Worm (Caenorhabditis elegans) whole organism, L4 larva: ENCODE measurements around the gene tiar-2.

Source experiments
- D1046.2 ChIP-seq: fragments of 200-800 bp; sonication (Bioruptor generic); IDR thresholded peaks from 2 replicates; pipeline ENCODE4 v1.3.6; 2022; ENCODE audit warnings: missing genetic modification characterization, missing compliant biosample characterization
- R02D3.7 ChIP-seq: fragments of 150-350 bp; sonication (generic microtip); optimal IDR thresholded peaks from 3 replicates; lab custom pipeline; 2014; ENCODE audit warnings: missing biosample characterization, missing genetic modification characterization
- T20F7.1 ChIP-seq: fragments of 200-800 bp; sonication (Bioruptor generic); optimal IDR thresholded peaks from 2 replicates; lab custom pipeline; 2018; ENCODE audit warnings: mild to moderate bottlenecking, missing genetic modification characterization, missing compliant biosample characterization
- T26A8.4 ChIP-seq: fragments of 200-800 bp; sonication (Bioruptor generic); IDR thresholded peaks from 2 replicates; pipeline ENCODE4 v1.3.6; 2022; ENCODE audit warnings: missing genetic modification characterization, missing compliant biosample characterization
- Y75B8A.6 ChIP-seq: fragments of 200-800 bp; sonication (Bioruptor generic); IDR thresholded peaks from 2 replicates; pipeline ENCODE4 v1.3.6; 2022; ENCODE audit warnings: missing genetic modification reagents, missing genetic modification characterization, missing compliant biosample characterization
- aly-2 ChIP-seq: sonication (generic microtip); optimal IDR thresholded peaks from 2 replicates; lab custom pipeline; 2018; ENCODE audit warnings: missing biosample characterization, missing genetic modification characterization
- arid-1 ChIP-seq: fragments of 200-800 bp; sonication (Bioruptor generic); conservative IDR thresholded peaks from 2 replicates; pipeline ENCODE4 v1.3.6; 2022; ENCODE audit warnings: missing genetic modification reagents, missing genetic modification characterization, missing compliant biosample characterization
- ceh-20 ChIP-seq: fragments of 200-800 bp; sonication (Bioruptor generic); IDR thresholded peaks from 2 replicates; pipeline ENCODE4 v1.3.6; 2022; ENCODE audit warnings: missing genetic modification reagents, missing genetic modification characterization, missing compliant biosample characterization
- ceh-82 ChIP-seq: sonication (generic microtip); optimal IDR thresholded peaks from 2 replicates; lab custom pipeline; 2017; ENCODE audit warnings: missing biosample characterization, missing genetic modification characterization
- ctbp-1 ChIP-seq: fragments of 200-800 bp; sonication (Bioruptor generic); IDR thresholded peaks from 2 replicates; pipeline ENCODE4 v1.3.6; 2022; ENCODE audit warnings: missing genetic modification reagents, missing genetic modification characterization, missing compliant biosample characterization
- daf-16 ChIP-seq, 3 experiments: sonication (generic microtip); optimal IDR thresholded peaks; 2 replicates each; lab custom pipeline; 2016 to 2017; ENCODE audit warnings: missing genetic modification characterization in 3 of 3, missing genetic modification reagents in 3 of 3, mild to moderate bottlenecking in 2 of 3, missing compliant biosample characterization in 2 of 3, missing biosample characterization in 1 of 3, moderate library complexity in 1 of 3
- dmd-8 ChIP-seq: fragments of 200-800 bp; sonication (Bioruptor generic); IDR thresholded peaks from 2 replicates; pipeline ENCODE4 v1.3.6; 2022; ENCODE audit warnings: missing genetic modification characterization, missing compliant biosample characterization
- dpl-1 ChIP-seq: fragments of 150-350 bp; optimal IDR thresholded peaks from 2 replicates; lab custom pipeline; 2014; ENCODE audit warnings: missing biosample characterization, missing genetic modification reagents, missing genetic modification characterization
- hlh-11 ChIP-seq: fragments of 200-800 bp; sonication (Bioruptor generic); optimal IDR thresholded peaks from 2 replicates; lab custom pipeline; 2018; ENCODE audit warnings: mild to moderate bottlenecking, missing genetic modification characterization, missing compliant biosample characterization
- hlh-30 ChIP-seq: sonication (generic microtip); optimal IDR thresholded peaks from 2 replicates; lab custom pipeline; 2017; ENCODE audit warnings: antibody characterized with exemption, mild to moderate bottlenecking, missing genetic modification characterization, missing compliant biosample characterization; ENCODE audit not compliant: insufficient read depth
- lim-7 ChIP-seq: fragments of 200-800 bp; sonication (Bioruptor generic); IDR thresholded peaks from 2 replicates; pipeline ENCODE4 v1.3.6; 2022; ENCODE audit warnings: missing genetic modification characterization, missing compliant biosample characterization
- lin-1 ChIP-seq: fragments of 200-800 bp; sonication (Bioruptor generic); IDR thresholded peaks from 2 replicates; pipeline ENCODE4 v1.3.6; 2022; ENCODE audit warnings: missing genetic modification reagents, missing genetic modification characterization, missing compliant biosample characterization
- lin-13 ChIP-seq: fragments of 150-350 bp; optimal IDR thresholded peaks from 2 replicates; lab custom pipeline; 2014; ENCODE audit warnings: missing biosample characterization, missing genetic modification reagents, missing genetic modification characterization
- lin-15B ChIP-seq: fragments of 150-350 bp; sonication (generic microtip); optimal IDR thresholded peaks from 3 replicates; lab custom pipeline; 2014; ENCODE audit warnings: missing biosample characterization, missing genetic modification characterization
- lin-38 ChIP-seq: fragments of 200-800 bp; sonication (Bioruptor generic); IDR thresholded peaks from 2 replicates; pipeline ENCODE4 v1.3.6; 2022; ENCODE audit warnings: missing genetic modification reagents, missing genetic modification characterization, missing compliant biosample characterization
- madf-9 ChIP-seq: fragments of 200-800 bp; sonication (Bioruptor generic); conservative IDR thresholded peaks from 2 replicates; pipeline ENCODE4 v1.3.6; 2022; ENCODE audit warnings: missing genetic modification reagents, missing genetic modification characterization, missing compliant biosample characterization
- mdl-1 ChIP-seq, 2 experiments: fragments of 150-350 bp in 1 of 2; sonication (generic microtip) in 1 of 2; optimal IDR thresholded peaks; 2 replicates each; lab custom pipeline; 2014 to 2017; ENCODE audit warnings: missing biosample characterization in 2 of 2, missing genetic modification characterization in 2 of 2
- mep-1 ChIP-seq: fragments of 150-350 bp; sonication (generic microtip); optimal IDR thresholded peaks from 3 replicates; lab custom pipeline; 2014; ENCODE audit warnings: missing biosample characterization, missing genetic modification characterization
- mes-2 ChIP-seq: sonication (generic microtip); optimal IDR thresholded peaks from 2 replicates; lab custom pipeline; 2016; ENCODE audit warnings: missing genotype, mild to moderate bottlenecking, missing genetic modification characterization, missing compliant biosample characterization; ENCODE audit not compliant: poor library complexity, severe bottlenecking
- mxl-2 ChIP-seq: fragments of 200-800 bp; sonication (Bioruptor generic); conservative IDR thresholded peaks from 2 replicates; pipeline ENCODE4 v1.3.6; 2022; ENCODE audit warnings: missing genetic modification reagents, missing genetic modification characterization, missing compliant biosample characterization
- mxl-3 ChIP-seq: fragments of 200-800 bp; sonication (Bioruptor generic); optimal IDR thresholded peaks from 2 replicates; lab custom pipeline; 2018; ENCODE audit warnings: mild to moderate bottlenecking, missing genetic modification characterization, missing compliant biosample characterization
- nhr-10 ChIP-seq: fragments of 150-350 bp; optimal IDR thresholded peaks from 2 replicates; lab custom pipeline; 2014; ENCODE audit warnings: missing biosample characterization, missing genetic modification characterization
- nhr-102 ChIP-seq: sonication (generic microtip); optimal IDR thresholded peaks from 2 replicates; lab custom pipeline; 2016; ENCODE audit warnings: mild to moderate bottlenecking, missing genetic modification characterization, moderate library complexity, missing compliant biosample characterization
- nhr-28 ChIP-seq: fragments of 150-350 bp; optimal IDR thresholded peaks from 2 replicates; lab custom pipeline; 2014; ENCODE audit warnings: missing biosample characterization, missing genetic modification characterization
- nhr-41 ChIP-seq: fragments of 200-800 bp; sonication (Bioruptor generic); IDR thresholded peaks from 2 replicates; pipeline ENCODE4 v1.3.6; 2022; ENCODE audit warnings: missing genetic modification reagents, missing genetic modification characterization, missing compliant biosample characterization
- nhr-42 ChIP-seq: fragments of 200-800 bp; sonication (Bioruptor generic); IDR thresholded peaks from 2 replicates; pipeline ENCODE4 v1.3.6; 2022; ENCODE audit warnings: missing genetic modification characterization, missing compliant biosample characterization
- nhr-48 ChIP-seq: sonication (generic microtip); optimal IDR thresholded peaks from 2 replicates; lab custom pipeline; 2016; ENCODE audit warnings: mild to moderate bottlenecking, missing genetic modification characterization, missing compliant biosample characterization
- nhr-6 ChIP-seq: fragments of 150-350 bp; optimal IDR thresholded peaks from 2 replicates; lab custom pipeline; 2014; ENCODE audit warnings: missing biosample characterization, missing genetic modification characterization
- nhr-76 ChIP-seq: fragments of 150-350 bp; optimal IDR thresholded peaks from 2 replicates; lab custom pipeline; 2014; ENCODE audit warnings: missing biosample characterization, missing genetic modification characterization
- nhr-77 ChIP-seq: fragments of 150-350 bp; optimal IDR thresholded peaks from 2 replicates; lab custom pipeline; 2014; ENCODE audit warnings: missing biosample characterization, missing genetic modification characterization
- pha-4 ChIP-seq, 2 experiments: fragments of 150-350 bp in 1 of 2; fragments of 200-800 bp in 1 of 2; sonication (Bioruptor generic) in 1 of 2; IDR thresholded peaks in 1 of 2; optimal IDR thresholded peaks in 1 of 2; 2 replicates each; pipeline versions ENCODE4 v1.3.6 to Lab custom; 2014 to 2022; ENCODE audit warnings: missing genetic modification characterization in 2 of 2, missing genetic modification reagents in 2 of 2, missing biosample characterization in 1 of 2, missing compliant biosample characterization in 1 of 2
- php-3 ChIP-seq: fragments of 200-800 bp; sonication (Bioruptor generic); IDR thresholded peaks from 2 replicates; pipeline ENCODE4 v1.3.6; 2022; ENCODE audit warnings: missing genetic modification reagents, missing genetic modification characterization, missing compliant biosample characterization
- pqm-1 ChIP-seq: sonication (generic microtip); optimal IDR thresholded peaks from 2 replicates; lab custom pipeline; 2017; ENCODE audit warnings: missing biosample characterization, missing genetic modification characterization
- snpc-1.2 ChIP-seq: fragments of 200-800 bp; sonication (Bioruptor generic); IDR thresholded peaks from 2 replicates; pipeline ENCODE4 v1.3.6; 2022; ENCODE audit warnings: missing genetic modification reagents, missing genetic modification characterization, missing compliant biosample characterization
- tag-97 ChIP-seq: fragments of 200-800 bp; sonication (Bioruptor generic); IDR thresholded peaks from 2 replicates; pipeline ENCODE4 v1.3.6; 2022; ENCODE audit warnings: missing genetic modification characterization, missing compliant biosample characterization
- tra-1 ChIP-seq: fragments of 200-800 bp; sonication (Bioruptor generic); IDR thresholded peaks from 2 replicates; pipeline ENCODE4 v1.3.6; 2022; ENCODE audit warnings: missing genetic modification reagents, missing genetic modification characterization, missing compliant biosample characterization
- unc-39 ChIP-seq: sonication (generic microtip); optimal IDR thresholded peaks from 2 replicates; lab custom pipeline; 2017; ENCODE audit warnings: missing biosample characterization, missing genetic modification characterization
- unc-62 ChIP-seq, 3 experiments: fragments of 150-350 bp in 1 of 3; sonication (generic microtip); optimal IDR thresholded peaks in 2 of 3; peaks in 1 of 3; 1 replicate in 1 of 3; 2 replicates in 2 of 3; lab custom pipeline; 2014 to 2017; ENCODE audit warnings: missing biosample characterization in 3 of 3, missing genetic modification characterization in 3 of 3, missing genetic modification reagents in 3 of 3, missing genotype in 1 of 3
- zag-1 ChIP-seq: fragments of 150-350 bp; optimal IDR thresholded peaks from 2 replicates; lab custom pipeline; 2014; ENCODE audit warnings: missing biosample characterization, missing genetic modification characterization
- zfp-2 ChIP-seq: sonication (generic microtip); optimal IDR thresholded peaks from 2 replicates; lab custom pipeline; 2016; ENCODE audit warnings: mild to moderate bottlenecking, missing genetic modification characterization, missing compliant biosample characterization
- zip-11 ChIP-seq: fragments of 200-800 bp; sonication (Bioruptor generic); IDR thresholded peaks from 2 replicates; pipeline ENCODE4 v1.3.6; 2022; ENCODE audit warnings: missing genetic modification characterization, missing compliant biosample characterization
- ztf-7 ChIP-seq: fragments of 150-350 bp; optimal IDR thresholded peaks from 2 replicates; lab custom pipeline; 2014; ENCODE audit warnings: missing biosample characterization, missing genetic modification characterization

tiar-2 gene

DNA sequence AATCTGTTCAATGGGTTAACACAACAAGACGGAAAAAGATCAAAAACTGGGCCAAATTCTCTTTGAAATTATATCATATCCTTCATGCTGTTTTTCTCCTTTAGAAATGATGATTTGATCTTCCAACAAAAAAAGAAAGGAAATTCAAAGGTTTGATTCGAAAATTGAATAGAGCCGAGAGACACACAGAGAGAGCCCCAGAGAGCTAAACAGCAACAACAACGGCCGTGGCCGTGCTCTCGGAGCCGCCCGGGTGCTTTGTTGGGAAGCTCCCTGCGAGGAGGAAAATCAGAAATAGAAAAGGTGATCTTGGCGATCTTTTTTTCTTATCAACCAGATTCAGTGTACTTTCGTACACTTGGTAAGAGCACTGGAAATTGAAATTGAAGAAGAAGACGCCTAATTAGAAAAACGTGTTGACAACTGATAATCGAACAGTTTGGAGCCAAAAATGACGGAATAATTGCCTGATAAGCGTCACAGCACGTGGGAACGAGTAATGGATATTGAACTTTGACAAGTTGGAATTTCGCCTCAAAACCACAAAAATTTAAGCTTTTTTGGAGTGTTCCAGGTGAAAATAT is 28.8 kb downstream of the tiar-2 start (continued):
- 0 out of 2 replicates have a peak, but pooled peaks have one; percentile 10 for TF ChIP-seq arid-1
- peak; percentile 61 for TF ChIP-seq hlh-11
- 0 out of 2 replicates have a peak, but pooled peaks have one; percentile 11 for TF ChIP-seq tra-1 (GFP tag; lab: Robert Waterston, UW)
- TF ChIP-seq lin-38 = 0 out of 2 replicates have a peak, but pooled peaks have one; percentile 5
- no peak for TF ChIP-seq zip-11
- no peak for TF ChIP-seq ztf-7 (tag; lab: Kevin White, UChicago)
- TF ChIP-seq T20F7.1 (GFP tag; lab: Kevin White, UChicago) = peak; percentile 27
- TF ChIP-seq zfp-2 (tag; lab: Kevin White, UChicago) = no peak
- peak; percentile 37 for TF ChIP-seq pqm-1 (tag; lab: Kevin White, UChicago)
- TF ChIP-seq daf-16 (GFP tag; optimal IDR thresholded peaks at IDR 0.05; lab: Kevin White, UChicago) = no peak
- TF ChIP-seq daf-16 (tag; optimal IDR thresholded peaks at IDR 0.05; lab: Kevin White, UChicago) = peak; percentile 97
- no peak for TF ChIP-seq nhr-76 (tag; lab: Kevin White, UChicago)
- TF ChIP-seq lin-1 (GFP tag; lab: Robert Waterston, UW) = 0 out of 2 replicates have a peak, but pooled peaks have one; percentile 15
- no peak for TF ChIP-seq pha-4 (GFP tag; IDR thresholded peaks at IDR 0.05; lab: Robert Waterston, UW)
- TF ChIP-seq pha-4 (tag; optimal IDR thresholded peaks at IDR 0.05; lab: Kevin White, UChicago) = no peak
- TF ChIP-seq lim-7 (GFP tag; lab: Robert Waterston, UW) = no peak
- TF ChIP-seq nhr-6 (tag; lab: Kevin White, UChicago) = no peak
- TF ChIP-seq dmd-8 (GFP tag; lab: Robert Waterston, UW) = no peak

DNA sequence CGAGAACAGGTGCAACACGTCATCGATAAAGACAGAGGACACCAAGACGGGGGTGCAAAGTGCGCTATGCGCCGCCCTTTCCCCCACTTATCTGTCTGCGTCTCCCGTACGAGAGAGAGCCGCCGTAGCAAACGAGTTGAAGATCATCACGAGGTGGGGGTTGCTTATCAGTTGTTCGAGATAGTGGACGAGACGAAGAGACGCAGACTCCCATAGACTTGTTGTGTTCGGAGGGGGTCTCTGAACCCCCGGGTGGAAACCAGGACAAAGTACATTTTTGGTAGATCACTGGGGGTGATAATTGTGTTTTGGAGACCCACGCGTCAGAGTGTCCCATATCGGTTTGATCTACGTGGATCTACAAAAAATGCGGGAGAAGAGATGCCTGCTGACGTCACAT is 30.3 kb downstream of the tiar-2 start:
- TF ChIP-seq mes-2 (tag; lab: Kevin White, UChicago) = peak; percentile 63
- peak; percentile 56 for TF ChIP-seq lin-13 (GFP tag; lab: Kevin White, UChicago)
- no peak for TF ChIP-seq mxl-2 (GFP tag; lab: Robert Waterston, UW)
- TF ChIP-seq tag-97 (GFP tag; lab: Robert Waterston, UW) = no peak
- TF ChIP-seq nhr-77 = peak; percentile 79
- TF ChIP-seq lin-15B (tag; lab: Kevin White, UChicago) = no peak
- TF ChIP-seq madf-9 = 0 out of 2 replicates have a peak, but pooled peaks have one; percentile 47
- peak; percentile 77 for TF ChIP-seq mep-1
- peak; percentile 80; the same call in 1 of the 2 replicates for TF ChIP-seq nhr-42 (GFP tag; lab: Robert Waterston, UW)
- TF ChIP-seq nhr-48 = peak; percentile 91
- peak; percentile 84 for TF ChIP-seq arid-1
- TF ChIP-seq nhr-41 (GFP tag; lab: Robert Waterston, UW) = no peak; the same call in 1 of the 2 replicates
- peak; percentile 78 for TF ChIP-seq pha-4 (GFP tag; IDR thresholded peaks at IDR 0.05; lab: Robert Waterston, UW)
- TF ChIP-seq pha-4 (tag; optimal IDR thresholded peaks at IDR 0.05; lab: Kevin White, UChicago) = no peak
- peak; percentile 85 for TF ChIP-seq ceh-20 (GFP tag; lab: Robert Waterston, UW)
- peak; percentile 56 for TF ChIP-seq snpc-1.2 (GFP tag; lab: Robert Waterston, UW)
- TF ChIP-seq mdl-1 (tag; optimal IDR thresholded peaks at IDR 0.05; lab: Kevin White, UChicago) = peak; percentile 54 to 92
- peak; percentile 62 for TF ChIP-seq dpl-1 (GFP tag; lab: Kevin White, UChicago)
- TF ChIP-seq T26A8.4 (GFP tag; lab: Robert Waterston, UW) = peak; percentile 90
- TF ChIP-seq ctbp-1 (GFP tag; lab: Robert Waterston, UW) = peak; percentile 31; the same call in 1 of the 2 replicates
- TF ChIP-seq mxl-3 = peak; percentile 84
- TF ChIP-seq hlh-11 = peak; percentile 99
- peak; percentile 90 for TF ChIP-seq php-3 (GFP tag; lab: Robert Waterston, UW)
- TF ChIP-seq aly-2 (tag; lab: Kevin White, UChicago) = no peak
- TF ChIP-seq ceh-82 (tag; lab: Kevin White, UChicago) = no peak
- TF ChIP-seq zag-1 = no peak
- TF ChIP-seq Y75B8A.6 (GFP tag; lab: Robert Waterston, UW) = peak; percentile 57; the same call in 1 of the 2 replicates
- TF ChIP-seq hlh-30 (tag; lab: Kevin White, UChicago) = peak; percentile 94
- peak in 1 of 2 experiments; percentile 97 for TF ChIP-seq unc-62 (GFP tag; optimal IDR thresholded peaks at IDR 0.05 in 1 of 2; lab: Kevin White, UChicago)
- no peak for TF ChIP-seq unc-62 (tag; optimal IDR thresholded peaks at IDR 0.05; lab: Kevin White, UChicago)
- peak; percentile 94 for TF ChIP-seq nhr-28
- 0 out of 2 replicates have a peak, but pooled peaks have one; percentile 18 for TF ChIP-seq D1046.2 (GFP tag; lab: Robert Waterston, UW)
- peak; percentile 91 for TF ChIP-seq nhr-102 (tag; lab: Kevin White, UChicago)
- TF ChIP-seq R02D3.7 = no peak
- TF ChIP-seq lim-7 (GFP tag; lab: Robert Waterston, UW) = no peak
- TF ChIP-seq nhr-10 (tag; lab: Kevin White, UChicago) = peak; percentile 70
- no peak for TF ChIP-seq unc-39
